Worm (Caenorhabditis elegans) whole organism, young adult: ENCODE results near the gene nas-24.

Experiments used
- B0019.2 ChIP-seq: fragments of 200-800 bp; sonication (Bioruptor generic); conservative IDR thresholded peaks from 2 replicates; pipeline ENCODE4 v1.3.6; 2022; ENCODE audit warnings: missing genetic modification reagents, missing genetic modification characterization, missing compliant biosample characterization
- B0261.1 ChIP-seq: sonication (generic microtip); optimal IDR thresholded peaks from 2 replicates; lab custom pipeline; 2016; ENCODE audit warnings: mild to moderate bottlenecking, missing genetic modification characterization, moderate library complexity, missing compliant biosample characterization
- C17E4.6 ChIP-seq: fragments of 200-800 bp; sonication (Bioruptor generic); IDR thresholded peaks from 2 replicates; pipeline ENCODE4 v1.3.6; 2022; ENCODE audit warnings: missing genetic modification reagents, missing genetic modification characterization, missing compliant biosample characterization
- F10E7.11 ChIP-seq: sonication (generic microtip); optimal IDR thresholded peaks from 2 replicates; lab custom pipeline; 2017; ENCODE audit warnings: mild to moderate bottlenecking, missing genetic modification characterization, moderate library complexity, missing compliant biosample characterization
- F23B12.7 ChIP-seq: sonication (generic microtip); optimal IDR thresholded peaks from 2 replicates; lab custom pipeline; 2017; ENCODE audit warnings: missing genetic modification characterization, mild to moderate bottlenecking, missing compliant biosample characterization, antibody characterized with exemption, moderate library complexity; ENCODE audit not compliant: insufficient read depth
- F52B5.7 ChIP-seq: sonication (generic microtip); optimal IDR thresholded peaks from 2 replicates; lab custom pipeline; 2016; ENCODE audit warnings: mild to moderate bottlenecking, missing genetic modification characterization, missing compliant biosample characterization
- K12H6.12 ChIP-seq: fragments of 200-800 bp; sonication (Bioruptor generic); optimal IDR thresholded peaks from 2 replicates; lab custom pipeline; 2018; ENCODE audit warnings: mild to moderate bottlenecking, missing genetic modification characterization, missing compliant biosample characterization
- Y53G8AR.9 ChIP-seq: fragments of 200-800 bp; sonication (Bioruptor generic); conservative IDR thresholded peaks from 2 replicates; pipeline ENCODE4 v1.3.6; 2022; ENCODE audit warnings: missing genetic modification reagents, missing genetic modification characterization, missing compliant biosample characterization
- Y95B8A.8 ChIP-seq: fragments of 200-800 bp; sonication (Bioruptor generic); IDR thresholded peaks from 2 replicates; pipeline ENCODE4 v1.3.6; 2022; ENCODE audit warnings: missing genetic modification reagents, missing genetic modification characterization, missing compliant biosample characterization
- akir-1 ChIP-seq: fragments of 200-800 bp; sonication (Bioruptor generic); optimal IDR thresholded peaks from 2 replicates; lab custom pipeline; 2018; ENCODE audit warnings: mild to moderate bottlenecking, missing genetic modification characterization, moderate library complexity, missing compliant biosample characterization
- attf-3 ChIP-seq: fragments of 200-800 bp; sonication (Bioruptor generic); conservative IDR thresholded peaks from 2 replicates; pipeline ENCODE4 v1.3.6; 2022; ENCODE audit warnings: missing genetic modification reagents, missing genetic modification characterization, missing compliant biosample characterization
- attf-5 ChIP-seq: fragments of 200-800 bp; sonication (Bioruptor generic); optimal IDR thresholded peaks from 2 replicates; lab custom pipeline; 2018; ENCODE audit warnings: mild to moderate bottlenecking, missing genetic modification characterization, missing compliant biosample characterization
- ceh-100 ChIP-seq: fragments of 200-800 bp; sonication (Bioruptor generic); IDR thresholded peaks from 2 replicates; pipeline ENCODE4 v1.3.6; 2022; ENCODE audit warnings: missing genetic modification reagents, missing genetic modification characterization, missing compliant biosample characterization
- ceh-58 ChIP-seq: fragments of 200-800 bp; sonication (Bioruptor generic); IDR thresholded peaks from 2 replicates; pipeline ENCODE4 v1.3.6; 2022; ENCODE audit warnings: missing genetic modification characterization, missing compliant biosample characterization
- ets-4 ChIP-seq: fragments of 200-800 bp; sonication (Bioruptor generic); optimal IDR thresholded peaks from 2 replicates; lab custom pipeline; 2018; ENCODE audit warnings: mild to moderate bottlenecking, missing genetic modification characterization, missing compliant biosample characterization
- hmg-1.2 ChIP-seq: fragments of 200-800 bp; sonication (Bioruptor generic); IDR thresholded peaks from 2 replicates; pipeline ENCODE4 v1.3.6; 2022; ENCODE audit warnings: missing genetic modification reagents, missing genetic modification characterization, missing compliant biosample characterization
- let-526 ChIP-seq: fragments of 200-800 bp; sonication (Bioruptor generic); IDR thresholded peaks from 2 replicates; pipeline ENCODE4 v1.3.6; 2022; ENCODE audit warnings: missing genetic modification reagents, missing genetic modification characterization, missing compliant biosample characterization
- let-607 ChIP-seq, 2 experiments: fragments of 200-800 bp in 1 of 2; sonication (Bioruptor generic) in 1 of 2; sonication (generic microtip) in 1 of 2; optimal IDR thresholded peaks; 2 replicates each; lab custom pipeline; 2016 to 2018; ENCODE audit warnings: mild to moderate bottlenecking in 2 of 2, missing compliant biosample characterization in 2 of 2, missing genetic modification characterization in 2 of 2, moderate library complexity in 2 of 2, missing genotype in 1 of 2
- lir-1 ChIP-seq: fragments of 200-800 bp; sonication (Bioruptor generic); conservative IDR thresholded peaks from 2 replicates; pipeline ENCODE4 v1.3.6; 2022; ENCODE audit warnings: missing genetic modification reagents, missing genetic modification characterization, missing compliant biosample characterization
- lsl-1 ChIP-seq: fragments of 200-800 bp; sonication (Bioruptor generic); optimal IDR thresholded peaks from 2 replicates; lab custom pipeline; 2018; ENCODE audit warnings: mild to moderate bottlenecking, missing genetic modification characterization, moderate library complexity, missing compliant biosample characterization
- madf-10 ChIP-seq: sonication (generic microtip); optimal IDR thresholded peaks from 2 replicates; lab custom pipeline; 2016; ENCODE audit warnings: mild to moderate bottlenecking, missing genetic modification characterization, missing compliant biosample characterization
- mel-28 ChIP-seq: sonication (generic microtip); optimal IDR thresholded peaks from 2 replicates; lab custom pipeline; 2016; ENCODE audit warnings: borderline replicate concordance, mild to moderate bottlenecking, missing genetic modification characterization, missing compliant biosample characterization
- mxl-1 ChIP-seq: sonication (generic microtip); optimal IDR thresholded peaks from 2 replicates; lab custom pipeline; 2016; ENCODE audit warnings: missing genetic modification characterization, missing compliant biosample characterization
- nfya-1 ChIP-seq: sonication (generic microtip); optimal IDR thresholded peaks from 2 replicates; lab custom pipeline; 2017; ENCODE audit warnings: antibody characterized with exemption, missing compliant biosample characterization, missing genetic modification characterization, borderline replicate concordance; ENCODE audit not compliant: insufficient read depth
- nfya-2 ChIP-seq: fragments of 200-800 bp; sonication (Bioruptor generic); IDR thresholded peaks from 2 replicates; pipeline ENCODE4 v1.3.6; 2022; ENCODE audit warnings: missing genetic modification reagents, missing genetic modification characterization, missing compliant biosample characterization
- nhr-120 ChIP-seq: fragments of 200-800 bp; sonication (Bioruptor generic); IDR thresholded peaks from 2 replicates; pipeline ENCODE4 v1.3.6; 2022; ENCODE audit warnings: missing genetic modification characterization, missing compliant biosample characterization
- repo-1 ChIP-seq: sonication (generic microtip); optimal IDR thresholded peaks from 2 replicates; lab custom pipeline; 2017; ENCODE audit warnings: mild to moderate bottlenecking, missing genetic modification characterization, missing compliant biosample characterization
- snpc-1.3 ChIP-seq: sonication (generic microtip); optimal IDR thresholded peaks from 2 replicates; lab custom pipeline; 2017; ENCODE audit warnings: missing genetic modification characterization, mild to moderate bottlenecking, missing compliant biosample characterization, antibody characterized with exemption, moderate library complexity, missing genotype, missing genetic modification reagents; ENCODE audit not compliant: insufficient read depth
- snpc-4 ChIP-seq, 5 experiments: fragments of 150-350 bp in 1 of 5; sonication (generic microtip) in 4 of 5; optimal IDR thresholded peaks; 2 replicates each; lab custom pipeline; 2014 to 2018; ENCODE audit warnings: missing genetic modification characterization in 5 of 5, missing biosample characterization in 3 of 5, antibody characterized with exemption in 2 of 5, mild to moderate bottlenecking in 2 of 5, missing compliant biosample characterization in 2 of 5, missing genotype in 2 of 5, moderate library complexity in 2 of 5, missing genetic modification reagents in 1 of 5
- tbx-9 ChIP-seq: sonication (generic microtip); optimal IDR thresholded peaks from 2 replicates; lab custom pipeline; 2016; ENCODE audit warnings: borderline replicate concordance, missing genetic modification characterization, inconsistent platforms, missing compliant biosample characterization
- unc-130 ChIP-seq: sonication (generic microtip); optimal IDR thresholded peaks from 2 replicates; lab custom pipeline; 2016; ENCODE audit warnings: missing genetic modification reagents, missing genetic modification characterization, missing compliant biosample characterization
- xnd-1 ChIP-seq: sonication (generic microtip); optimal IDR thresholded peaks from 2 replicates; lab custom pipeline; 2016; ENCODE audit warnings: missing genotype, missing genetic modification reagents, missing genetic modification characterization, missing compliant biosample characterization
- zim-3 ChIP-seq: sonication (generic microtip); optimal IDR thresholded peaks from 2 replicates; lab custom pipeline; 2017; ENCODE audit warnings: mild to moderate bottlenecking, missing genetic modification characterization, moderate library complexity, missing compliant biosample characterization
- ztf-25 ChIP-seq: fragments of 200-800 bp; sonication (Bioruptor generic); IDR thresholded peaks from 2 replicates; pipeline ENCODE4 v1.3.6; 2022; ENCODE audit warnings: missing genetic modification reagents, missing genetic modification characterization, missing compliant biosample characterization
- ztf-3 ChIP-seq: fragments of 200-800 bp; sonication (Bioruptor generic); optimal IDR thresholded peaks from 2 replicates; lab custom pipeline; 2018; ENCODE audit warnings: mild to moderate bottlenecking, missing genetic modification characterization, missing compliant biosample characterization
- ztf-6 ChIP-seq: fragments of 200-800 bp; sonication (Bioruptor generic); IDR thresholded peaks from 2 replicates; pipeline ENCODE4 v1.3.6; 2022; ENCODE audit warnings: missing genetic modification reagents, missing genetic modification characterization, missing compliant biosample characterization

Gene nas-24

ce11 chrV:13768941-13769436 lies at the start of gene nas-24:
Gene nas-24 (plus strand): TSS chrV:13769386.
- TF ChIP-seq repo-1 (tag; lab: Kevin White, UChicago) (no peak), ceh-58 (GFP tag; lab: Robert Waterston, UW) (no peak), F10E7.11 (no peak), mxl-1 (tag; lab: Kevin White, UChicago) (no peak), F52B5.7 (tag; lab: Kevin White, UChicago) (no peak), attf-3 (GFP tag; lab: Robert Waterston, UW) (no peak), ztf-3 (GFP tag; lab: Kevin White, UChicago) (no peak), akir-1 (no peak), hmg-1.2 (no peak), unc-130 (GFP tag; lab: Kevin White, UChicago) (no peak), mel-28 (tag; lab: Kevin White, UChicago) (no peak), zim-3 (no peak), F23B12.7 (tag; lab: Kevin White, UChicago) (no peak)

- no peak for TF ChIP-seq mel-28 (tag; lab: Kevin White, UChicago)
- TF ChIP-seq tbx-9 (tag; lab: Kevin White, UChicago): no peak
- TF ChIP-seq ztf-6: no peak
- TF ChIP-seq madf-10 (tag; lab: Kevin White, UChicago): no peak
- no peak for TF ChIP-seq C17E4.6 (GFP tag; lab: Robert Waterston, UW)
- no peak for TF ChIP-seq nfya-1 (tag; lab: Kevin White, UChicago)
- TF ChIP-seq nhr-120: no peak
- TF ChIP-seq ztf-25 (GFP tag; lab: Robert Waterston, UW): no peak
- TF ChIP-seq Y95B8A.8 (GFP tag; lab: Robert Waterston, UW): no peak
- TF ChIP-seq let-526 (GFP tag; lab: Robert Waterston, UW): no peak
- TF ChIP-seq hmg-1.2: no peak
Measured at ce11 chrV:13724781-13725180, 44.4 kb upstream of the nas-24 start, which contains the start of gene F35E12.2. Gene F35E12.2 (minus strand): TSS chrV:13724881.

ce11 chrV:13725574-13725973 lies 43.6 kb upstream of the nas-24 start, which contains the start of gene fbxa-181:
Gene fbxa-181 (plus strand): TSS chrV:13725874.
- no peak for TF ChIP-seq nfya-2 (GFP tag; lab: Robert Waterston, UW)
- TF ChIP-seq F52B5.7 (tag; lab: Kevin White, UChicago): no peak
- TF ChIP-seq K12H6.12 (tag; lab: Kevin White, UChicago): no peak
- TF ChIP-seq xnd-1 (tag; lab: Kevin White, UChicago): no peak
- no peak for TF ChIP-seq madf-10 (tag; lab: Kevin White, UChicago)
- no peak for TF ChIP-seq Y53G8AR.9
- TF ChIP-seq B0261.1 (tag; lab: Kevin White, UChicago): no peak
- TF ChIP-seq attf-3 (GFP tag; lab: Robert Waterston, UW): no peak
- TF ChIP-seq attf-5 (GFP tag; lab: Kevin White, UChicago): no peak
- no peak for TF ChIP-seq let-607 (tag; optimal IDR thresholded peaks at IDR 0.05; lab: Kevin White, UChicago)
- TF ChIP-seq lsl-1 (GFP tag; lab: Kevin White, UChicago): no peak
- no peak for TF ChIP-seq snpc-1.3
- TF ChIP-seq ceh-100: no peak
- no peak for TF ChIP-seq lir-1 (GFP tag; lab: Robert Waterston, UW)
- TF ChIP-seq snpc-4 (GFP tag; optimal IDR thresholded peaks at IDR 0.05; lab: Kevin White, UChicago): no peak
- TF ChIP-seq snpc-4 (tag; optimal IDR thresholded peaks at IDR 0.05; lab: Kevin White, UChicago): no peak
- TF ChIP-seq ets-4 (GFP tag; lab: Kevin White, UChicago): no peak
- no peak for TF ChIP-seq B0019.2 (GFP tag; lab: Robert Waterston, UW)
